Fruit fly (Drosophila melanogaster) whole organism, wandering third instar larva: ENCODE results near the gene CG8043.

Source experiments
- Dif ChIP-seq: fragments of 200-275, 200-300 bp; sonication (Bioruptor generic); optimal IDR thresholded peaks from 2 replicates; lab custom pipeline; 2018; ENCODE audit warnings: missing biosample characterization, missing genetic modification characterization; ENCODE audit not compliant: partially characterized antibody
- Mio ChIP-seq: sonication (Bioruptor generic); optimal IDR thresholded peaks from 2 replicates; lab custom pipeline; 2016; ENCODE audit warnings: missing biosample characterization, missing genetic modification characterization
- psq ChIP-seq: fragments of 200-800 bp; sonication (Bioruptor generic); optimal IDR thresholded peaks from 3 replicates; lab custom pipeline; 2017; ENCODE audit warnings: missing biosample characterization, mild to moderate bottlenecking, missing genetic modification characterization, moderate library complexity
- sage ChIP-seq: fragments of 200-800 bp; sonication (Bioruptor generic); optimal IDR thresholded peaks from 2 replicates; lab custom pipeline; 2016; ENCODE audit warnings: missing biosample characterization, mild to moderate bottlenecking, missing genetic modification characterization
- usp ChIP-seq: fragments of >200 bp; optimal IDR thresholded peaks from 2 replicates; lab custom pipeline; 2017; ENCODE audit warnings: missing biosample characterization, missing genetic modification characterization

DNA sequence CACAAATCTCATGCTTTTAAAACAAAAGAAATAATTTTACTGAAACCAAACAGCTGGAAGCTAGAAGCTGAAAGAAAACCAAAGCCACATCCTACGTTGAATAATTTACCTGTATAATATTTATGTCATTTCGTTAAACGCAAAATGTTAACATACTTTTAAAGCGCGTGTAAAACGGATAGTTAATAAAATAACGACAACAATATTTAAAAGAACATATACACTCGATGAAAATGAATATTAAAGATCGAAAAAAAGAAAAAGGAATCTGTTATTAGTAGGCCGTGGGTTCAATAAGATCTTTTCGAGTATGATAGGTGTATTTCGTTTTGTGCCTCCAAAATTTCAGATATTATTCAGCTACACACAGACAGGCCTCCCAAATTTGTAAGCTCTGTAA lies 44.4 kb downstream of the CG8043 start, which contains the start of gene CG8136:
- no peak for TF ChIP-seq psq (GFP tag; lab: Kevin White, UChicago)
- TF ChIP-seq Mio (GFP tag; lab: Kevin White, UChicago) = no peak
- TF ChIP-seq sage (GFP tag; lab: Kevin White, UChicago) = no peak
- TF ChIP-seq Dif = no peak
- TF ChIP-seq usp (GFP tag; lab: Kevin White, UChicago) = no peak
